Worm (Caenorhabditis elegans) whole organism, L4 larva: ENCODE results near the gene C25E10.10.

Experiments
- F26F4.8 ChIP-seq: fragments of 200-800 bp; sonication (Bioruptor generic); conservative IDR thresholded peaks from 2 replicates; pipeline ENCODE4 v1.3.6; 2022; ENCODE audit warnings: missing genetic modification characterization, missing compliant biosample characterization
- F37D6.2 ChIP-seq: sonication (generic microtip); optimal IDR thresholded peaks from 2 replicates; lab custom pipeline; 2016; ENCODE audit warnings: mild to moderate bottlenecking, missing genetic modification characterization, missing compliant biosample characterization
- F44E2.7 ChIP-seq: fragments of 200-800 bp; sonication (Bioruptor generic); IDR thresholded peaks from 2 replicates; pipeline ENCODE4 v2.1.2; 2022; ENCODE audit warnings: missing genetic modification characterization, missing compliant biosample characterization
- aha-1 ChIP-seq: fragments of 150-350 bp; peaks from one replicate; lab custom pipeline; 2014; ENCODE audit warnings: missing biosample characterization, missing genetic modification characterization
- ceh-28 ChIP-seq: fragments of 150-350 bp; optimal IDR thresholded peaks from 2 replicates; lab custom pipeline; 2014; ENCODE audit warnings: missing biosample characterization, missing genetic modification reagents, missing genetic modification characterization
- ctbp-1 ChIP-seq: fragments of 200-800 bp; sonication (Bioruptor generic); IDR thresholded peaks from 2 replicates; pipeline ENCODE4 v1.3.6; 2022; ENCODE audit warnings: missing genetic modification reagents, missing genetic modification characterization, missing compliant biosample characterization
- daf-12 ChIP-seq: fragments of 150-350 bp; optimal IDR thresholded peaks from 2 replicates; lab custom pipeline; 2014; ENCODE audit warnings: missing biosample characterization, missing genetic modification reagents, missing genetic modification characterization
- daf-16 ChIP-seq, 3 experiments: sonication (generic microtip); optimal IDR thresholded peaks; 2 replicates each; lab custom pipeline; 2016 to 2017; ENCODE audit warnings: missing genetic modification characterization in 3 of 3, missing genetic modification reagents in 3 of 3, mild to moderate bottlenecking in 2 of 3, missing compliant biosample characterization in 2 of 3, missing biosample characterization in 1 of 3, moderate library complexity in 1 of 3
- daf-19 ChIP-seq: fragments of 200-800 bp; sonication (Bioruptor generic); conservative IDR thresholded peaks from 2 replicates; pipeline ENCODE4 v1.3.6; 2022; ENCODE audit warnings: missing genetic modification characterization, missing compliant biosample characterization
- daf-8 ChIP-seq: fragments of 200-800 bp; sonication (Bioruptor generic); IDR thresholded peaks from 2 replicates; pipeline ENCODE4 v1.3.6; 2022; ENCODE audit warnings: missing genetic modification characterization, missing compliant biosample characterization
- dmd-6 ChIP-seq: fragments of 200-800 bp; sonication (Bioruptor generic); IDR thresholded peaks from 2 replicates; pipeline ENCODE4 v1.3.6; 2022; ENCODE audit warnings: missing genetic modification reagents, missing genetic modification characterization, missing compliant biosample characterization
- dve-1 ChIP-seq: sonication (generic microtip); optimal IDR thresholded peaks from 2 replicates; lab custom pipeline; 2017; ENCODE audit warnings: antibody characterized with exemption, mild to moderate bottlenecking, missing genetic modification characterization, missing compliant biosample characterization; ENCODE audit not compliant: insufficient read depth
- egl-43 ChIP-seq: fragments of 200-800 bp; sonication (Bioruptor generic); IDR thresholded peaks from 2 replicates; pipeline ENCODE4 v1.3.6; 2022; ENCODE audit warnings: missing genetic modification reagents, missing genetic modification characterization, missing compliant biosample characterization
- fkh-10 ChIP-seq: fragments of 150-350 bp; optimal IDR thresholded peaks from 2 replicates; lab custom pipeline; 2014; ENCODE audit warnings: missing biosample characterization, missing genetic modification reagents, missing genetic modification characterization
- hlh-30 ChIP-seq: sonication (generic microtip); optimal IDR thresholded peaks from 2 replicates; lab custom pipeline; 2017; ENCODE audit warnings: antibody characterized with exemption, mild to moderate bottlenecking, missing genetic modification characterization, missing compliant biosample characterization; ENCODE audit not compliant: insufficient read depth
- lin-38 ChIP-seq: fragments of 200-800 bp; sonication (Bioruptor generic); IDR thresholded peaks from 2 replicates; pipeline ENCODE4 v1.3.6; 2022; ENCODE audit warnings: missing genetic modification reagents, missing genetic modification characterization, missing compliant biosample characterization
- lin-39 ChIP-seq: fragments of 150-350 bp; optimal IDR thresholded peaks from 2 replicates; lab custom pipeline; 2014; ENCODE audit warnings: missing biosample characterization, missing genetic modification reagents, missing genetic modification characterization
- madf-9 ChIP-seq: fragments of 200-800 bp; sonication (Bioruptor generic); conservative IDR thresholded peaks from 2 replicates; pipeline ENCODE4 v1.3.6; 2022; ENCODE audit warnings: missing genetic modification reagents, missing genetic modification characterization, missing compliant biosample characterization
- mdl-1 ChIP-seq, 2 experiments: fragments of 150-350 bp in 1 of 2; sonication (generic microtip) in 1 of 2; optimal IDR thresholded peaks; 2 replicates each; lab custom pipeline; 2014 to 2017; ENCODE audit warnings: missing biosample characterization in 2 of 2, missing genetic modification characterization in 2 of 2
- mes-2 ChIP-seq: sonication (generic microtip); optimal IDR thresholded peaks from 2 replicates; lab custom pipeline; 2016; ENCODE audit warnings: missing genotype, mild to moderate bottlenecking, missing genetic modification characterization, missing compliant biosample characterization; ENCODE audit not compliant: poor library complexity, severe bottlenecking
- mxl-2 ChIP-seq: fragments of 200-800 bp; sonication (Bioruptor generic); conservative IDR thresholded peaks from 2 replicates; pipeline ENCODE4 v1.3.6; 2022; ENCODE audit warnings: missing genetic modification reagents, missing genetic modification characterization, missing compliant biosample characterization
- mxl-3 ChIP-seq: fragments of 200-800 bp; sonication (Bioruptor generic); optimal IDR thresholded peaks from 2 replicates; lab custom pipeline; 2018; ENCODE audit warnings: mild to moderate bottlenecking, missing genetic modification characterization, missing compliant biosample characterization
- nhr-10 ChIP-seq: fragments of 150-350 bp; optimal IDR thresholded peaks from 2 replicates; lab custom pipeline; 2014; ENCODE audit warnings: missing biosample characterization, missing genetic modification characterization
- nhr-11 ChIP-seq: fragments of 150-350 bp; optimal IDR thresholded peaks from 2 replicates; lab custom pipeline; 2014; ENCODE audit warnings: missing biosample characterization, missing genetic modification characterization
- nhr-237 ChIP-seq: sonication (generic microtip); optimal IDR thresholded peaks from 2 replicates; lab custom pipeline; 2017; ENCODE audit warnings: missing biosample characterization, missing genetic modification characterization
- nhr-28 ChIP-seq: fragments of 150-350 bp; optimal IDR thresholded peaks from 2 replicates; lab custom pipeline; 2014; ENCODE audit warnings: missing biosample characterization, missing genetic modification characterization
- nhr-42 ChIP-seq: fragments of 200-800 bp; sonication (Bioruptor generic); IDR thresholded peaks from 2 replicates; pipeline ENCODE4 v1.3.6; 2022; ENCODE audit warnings: missing genetic modification characterization, missing compliant biosample characterization
- nhr-76 ChIP-seq: fragments of 150-350 bp; optimal IDR thresholded peaks from 2 replicates; lab custom pipeline; 2014; ENCODE audit warnings: missing biosample characterization, missing genetic modification characterization
- nhr-77 ChIP-seq: fragments of 150-350 bp; optimal IDR thresholded peaks from 2 replicates; lab custom pipeline; 2014; ENCODE audit warnings: missing biosample characterization, missing genetic modification characterization
- snpc-1.2 ChIP-seq: fragments of 200-800 bp; sonication (Bioruptor generic); IDR thresholded peaks from 2 replicates; pipeline ENCODE4 v1.3.6; 2022; ENCODE audit warnings: missing genetic modification reagents, missing genetic modification characterization, missing compliant biosample characterization
- tag-97 ChIP-seq: fragments of 200-800 bp; sonication (Bioruptor generic); IDR thresholded peaks from 2 replicates; pipeline ENCODE4 v1.3.6; 2022; ENCODE audit warnings: missing genetic modification characterization, missing compliant biosample characterization
- tra-1 ChIP-seq: fragments of 200-800 bp; sonication (Bioruptor generic); IDR thresholded peaks from 2 replicates; pipeline ENCODE4 v1.3.6; 2022; ENCODE audit warnings: missing genetic modification reagents, missing genetic modification characterization, missing compliant biosample characterization
- unc-130 ChIP-seq: sonication (generic microtip); optimal IDR thresholded peaks from 2 replicates; lab custom pipeline; 2016; ENCODE audit warnings: missing genetic modification reagents, missing genetic modification characterization, missing compliant biosample characterization
- unc-39 ChIP-seq: sonication (generic microtip); optimal IDR thresholded peaks from 2 replicates; lab custom pipeline; 2017; ENCODE audit warnings: missing biosample characterization, missing genetic modification characterization
- unc-62 ChIP-seq, 3 experiments: fragments of 150-350 bp in 1 of 3; sonication (generic microtip); optimal IDR thresholded peaks in 2 of 3; peaks in 1 of 3; 1 replicate in 1 of 3; 2 replicates in 2 of 3; lab custom pipeline; 2014 to 2017; ENCODE audit warnings: missing biosample characterization in 3 of 3, missing genetic modification characterization in 3 of 3, missing genetic modification reagents in 3 of 3, missing genotype in 1 of 3
- zfp-2 ChIP-seq: sonication (generic microtip); optimal IDR thresholded peaks from 2 replicates; lab custom pipeline; 2016; ENCODE audit warnings: mild to moderate bottlenecking, missing genetic modification characterization, missing compliant biosample characterization
- zip-2 ChIP-seq: fragments of 150-350 bp; optimal IDR thresholded peaks from 2 replicates; lab custom pipeline; 2014; ENCODE audit warnings: missing biosample characterization, missing genetic modification characterization

Gene C25E10.10

DNA sequence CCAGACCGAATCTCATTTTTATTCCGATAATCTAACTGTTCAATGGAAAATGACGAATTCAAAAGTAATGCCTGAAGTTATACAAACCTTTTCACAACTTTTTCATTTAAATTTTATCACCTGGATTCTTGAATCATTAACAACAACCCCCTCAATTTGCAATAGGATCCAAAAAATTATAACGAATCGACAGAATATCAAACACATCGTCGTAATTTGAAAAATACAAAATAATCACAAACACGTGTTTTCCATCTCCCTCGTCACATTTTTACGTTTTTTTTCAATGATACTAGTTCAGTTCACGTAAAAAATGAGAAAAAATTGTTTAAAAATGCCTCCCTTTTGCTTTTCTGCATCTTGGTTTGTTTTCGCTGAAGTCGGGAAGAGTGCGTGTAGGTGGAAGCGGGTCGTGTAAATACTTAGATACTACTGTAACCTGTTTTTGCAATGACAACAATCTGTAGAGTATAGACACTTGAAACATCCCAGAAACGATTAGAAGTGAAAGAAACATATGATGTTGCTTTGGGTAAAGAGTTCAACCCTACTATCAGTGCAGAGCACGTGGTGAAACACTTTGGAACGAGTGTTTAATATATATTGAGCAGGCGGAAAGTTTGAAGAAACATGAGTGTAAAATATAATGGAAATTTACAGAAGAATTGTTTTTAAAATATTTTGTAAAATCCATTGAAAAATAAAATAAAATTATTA is 17.3 kb upstream of the C25E10.10 start, which contains the start of gene oac-50:
oac-50 (minus strand) TSS at position 219 of the 717 bp plus-strand sequence.
- TF ChIP-seq daf-12 (tag; lab: Kevin White, UChicago) (no peak), F37D6.2 (no peak), mdl-1 (tag; optimal IDR thresholded peaks at IDR 0.05; lab: Kevin White, UChicago) (no peak), dmd-6 (GFP tag; lab: Robert Waterston, UW) (peak; percentile 28; the same call in 1 of the 2 replicates), unc-62 (GFP tag; optimal IDR thresholded peaks at IDR 0.05 in 1 of 2; lab: Kevin White, UChicago) (peak in 1 of 2 experiments; percentile 96), unc-62 (tag; optimal IDR thresholded peaks at IDR 0.05; lab: Kevin White, UChicago) (no peak), hlh-30 (peak; percentile 31), daf-16 (GFP tag; optimal IDR thresholded peaks at IDR 0.05; lab: Kevin White, UChicago) (no peak), daf-16 (tag; optimal IDR thresholded peaks at IDR 0.05; lab: Kevin White, UChicago) (peak; percentile 39), dve-1 (peak; percentile 46), nhr-237 (tag; lab: Kevin White, UChicago) (no peak)
- TF ChIP-seq, all 104 proteins: peak for 5

DNA sequence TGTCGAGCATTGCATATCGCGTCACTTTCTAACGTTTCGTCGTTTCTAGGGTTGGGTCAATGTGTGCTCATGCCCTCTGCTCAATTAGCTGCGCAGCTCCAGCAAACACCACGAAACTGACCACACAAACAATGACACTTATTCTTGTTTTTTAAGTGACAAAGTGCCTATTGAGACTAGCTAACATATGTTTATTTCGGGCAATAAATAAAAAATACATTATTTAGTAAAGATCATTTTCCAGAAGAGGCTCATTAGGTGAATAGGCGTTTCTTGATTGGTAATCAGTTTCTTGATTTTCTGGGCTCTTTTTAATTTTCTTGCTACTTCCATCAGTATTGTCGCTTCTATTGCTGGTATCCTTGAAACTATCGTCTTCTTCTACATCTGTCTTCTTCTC is 13.5 kb upstream of the C25E10.10 start, which contains the start of gene T27E4.5:
T27E4.5 (minus strand) TSS at position 101 of the 400 bp plus-strand sequence.
- TF ChIP-seq lin-38 (no peak), aha-1 (tag; lab: Kevin White, UChicago) (peak; percentile 31), daf-8 (no peak)
- TF ChIP-seq, all 104 proteins: peak for 1

DNA sequence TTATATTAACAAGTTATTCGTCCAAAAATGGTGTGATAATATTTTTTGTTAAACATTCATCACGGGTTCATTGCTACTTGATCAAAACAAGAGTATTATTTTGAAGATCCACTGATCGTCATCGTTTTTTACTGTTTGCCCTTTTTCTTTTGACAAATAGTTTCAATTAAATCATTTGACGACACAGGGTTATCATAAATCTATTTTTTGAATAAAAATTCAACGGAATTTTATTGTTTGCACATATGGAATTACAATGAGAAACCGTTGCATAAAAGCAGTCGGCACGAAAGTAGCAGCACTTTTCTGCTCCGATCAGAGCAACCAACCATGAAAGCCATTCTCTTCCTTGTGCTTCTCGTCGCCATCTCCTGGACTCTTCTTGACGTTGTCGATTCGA is 11.5 kb upstream of the C25E10.10 start, which contains the start of gene fip-2:
fip-2 (plus strand) TSS at position 301 of the 400 bp plus-strand sequence.
- no peak for TF ChIP-seq zfp-2 (tag; lab: Kevin White, UChicago)
- TF ChIP-seq F26F4.8 (GFP tag; lab: Robert Waterston, UW): no peak
- no peak for TF ChIP-seq nhr-42 (GFP tag; lab: Robert Waterston, UW)
- no peak for TF ChIP-seq nhr-10 (tag; lab: Kevin White, UChicago)
- TF ChIP-seq fkh-10 (GFP tag; lab: Kevin White, UChicago): no peak
- no peak for TF ChIP-seq lin-38

DNA sequence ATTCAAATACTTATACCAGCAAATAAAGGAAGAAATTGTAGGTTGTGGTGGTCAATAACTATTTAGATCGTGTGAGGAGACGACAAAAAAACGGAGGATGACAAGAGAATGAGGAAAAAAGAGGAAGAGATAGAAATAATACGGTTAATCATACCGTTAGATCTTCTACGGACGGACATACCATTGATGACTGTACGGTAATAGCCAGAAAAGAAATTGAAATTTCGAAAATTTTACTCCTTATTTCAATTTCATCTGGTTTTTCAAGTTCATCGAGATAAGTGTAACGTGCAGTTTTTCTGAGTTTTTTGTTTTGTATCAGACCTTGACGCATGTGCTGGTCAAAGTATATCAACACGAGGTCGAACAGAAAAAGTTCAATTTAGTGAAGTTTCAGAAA is 9.8 kb upstream of the C25E10.10 start:
- TF ChIP-seq unc-62 (GFP tag; optimal IDR thresholded peaks at IDR 0.05 in 1 of 2; lab: Kevin White, UChicago): peak in 1 of 2 experiments; percentile 13
- no peak for TF ChIP-seq unc-62 (tag; optimal IDR thresholded peaks at IDR 0.05; lab: Kevin White, UChicago)
- no peak for TF ChIP-seq dve-1
- TF ChIP-seq lin-39 (tag; lab: Kevin White, UChicago): no peak
- TF ChIP-seq mes-2 (tag; lab: Kevin White, UChicago): no peak

DNA sequence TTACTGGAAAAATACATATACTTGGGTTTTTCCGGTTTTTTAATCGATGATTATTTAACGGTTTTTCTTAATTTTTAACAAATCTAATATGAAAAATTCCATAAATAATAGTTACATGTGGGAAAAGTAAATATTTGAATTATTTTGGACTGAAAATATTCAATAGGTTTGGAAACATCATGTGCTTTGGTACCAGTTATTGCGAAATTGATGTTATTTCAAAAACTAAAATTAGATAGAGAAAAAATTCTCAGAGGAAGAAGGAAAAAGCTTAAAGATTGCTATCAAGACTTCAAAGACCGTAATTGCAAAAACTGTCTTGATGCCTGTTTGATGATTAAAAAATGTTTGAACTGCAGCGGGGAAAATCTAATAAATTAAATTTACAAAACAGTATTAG is 8.8 kb upstream of the C25E10.10 start:
- TF ChIP-seq nhr-28 (tag; lab: Kevin White, UChicago) (no peak), unc-62 (GFP tag; optimal IDR thresholded peaks at IDR 0.05 in 1 of 2; lab: Kevin White, UChicago) (peak in 1 of 2 experiments; percentile 70), unc-62 (tag; optimal IDR thresholded peaks at IDR 0.05; lab: Kevin White, UChicago) (no peak)

DNA sequence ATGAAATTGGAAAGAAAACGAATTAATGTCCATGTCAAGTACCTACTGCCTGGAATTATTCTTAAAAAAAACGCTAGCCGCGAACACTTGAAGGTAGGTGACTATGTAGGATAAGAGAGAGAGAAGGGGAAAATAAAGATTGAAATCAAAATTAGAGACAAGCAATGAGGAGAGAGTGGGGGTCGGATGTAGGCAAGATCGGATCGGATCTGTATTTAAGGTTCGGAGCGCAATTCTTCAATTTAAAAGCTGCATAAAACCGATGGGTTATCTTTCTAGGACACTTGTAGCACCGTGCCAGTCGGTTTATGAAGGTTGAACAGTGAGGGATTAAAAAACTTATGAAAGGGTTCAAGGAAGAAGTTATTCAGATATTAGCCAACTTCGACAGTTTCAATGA is 7.0 kb upstream of the C25E10.10 start:
- no peak for TF ChIP-seq mxl-3 (GFP tag; lab: Kevin White, UChicago)
- no peak for TF ChIP-seq F44E2.7 (GFP tag; lab: Robert Waterston, UW)
- TF ChIP-seq unc-130: no peak
- no peak for TF ChIP-seq snpc-1.2 (GFP tag; lab: Robert Waterston, UW)
- TF ChIP-seq tag-97: no peak
- no peak for TF ChIP-seq ctbp-1 (GFP tag; lab: Robert Waterston, UW)
- no peak for TF ChIP-seq daf-19 (GFP tag; lab: Robert Waterston, UW)
- no peak for TF ChIP-seq zip-2
- TF ChIP-seq nhr-76 (tag; lab: Kevin White, UChicago): no peak
- no peak for TF ChIP-seq ceh-28 (tag; lab: Kevin White, UChicago)
- TF ChIP-seq nhr-77 (tag; lab: Kevin White, UChicago): no peak
- TF ChIP-seq nhr-11: no peak
- TF ChIP-seq madf-9 (GFP tag; lab: Robert Waterston, UW): no peak
- no peak for TF ChIP-seq tra-1 (GFP tag; lab: Robert Waterston, UW)
- no peak for TF ChIP-seq aha-1 (tag; lab: Kevin White, UChicago)
- TF ChIP-seq egl-43 (GFP tag; lab: Robert Waterston, UW): no peak
- TF ChIP-seq unc-39 (tag; lab: Kevin White, UChicago): no peak
- no peak for TF ChIP-seq mxl-2 (GFP tag; lab: Robert Waterston, UW)
- TF ChIP-seq lin-38: no peak
